Worm (Caenorhabditis elegans): ENCODE data around the gene Y26E6A.2.

Gene Y26E6A.2

DNA sequence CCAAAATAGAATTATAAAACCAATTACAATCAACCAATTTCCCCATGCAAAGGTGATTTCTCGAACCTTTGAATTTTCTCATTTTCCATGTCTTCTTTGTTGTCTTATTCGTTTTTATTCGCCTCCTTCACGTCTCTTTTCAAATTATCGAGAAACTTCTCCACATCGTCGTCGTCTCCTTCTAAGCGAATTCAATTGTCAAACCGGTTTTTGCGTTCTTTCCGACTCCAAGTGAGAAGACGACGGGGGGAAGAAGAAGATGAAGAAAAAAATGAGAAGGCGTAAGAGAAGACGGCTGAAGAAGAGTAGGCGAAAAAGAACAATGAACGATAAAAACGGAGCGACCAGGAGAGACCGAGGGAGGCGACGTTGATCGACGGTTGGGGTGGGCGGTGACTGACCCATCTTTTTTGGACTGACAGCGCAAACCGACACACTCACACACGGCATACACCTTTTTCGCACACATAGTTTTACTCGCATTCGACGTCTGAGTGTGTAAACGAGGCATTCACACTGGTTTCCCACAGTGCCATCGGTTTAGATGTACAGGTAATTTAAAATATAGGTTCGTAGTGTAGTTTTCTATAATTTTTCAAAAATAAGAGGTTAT lies 6.3 kb upstream of the Y26E6A.2 start:
- TF ChIP-seq ctbp-1 (GFP tag; IDR thresholded peaks at IDR 0.05) (0 out of 2 replicates have a peak, but pooled peaks have one; percentile 44), set-16 (GFP tag; IDR thresholded peaks at IDR 0.05) (peak; percentile 47), T20F7.1 (GFP tag; optimal IDR thresholded peaks at IDR 0.05) (no peak), mes-2 (tag; optimal IDR thresholded peaks at IDR 0.05; ENCODE audit: poor library complexity, severe bottlenecking) (no peak), hlh-11 (tag; optimal IDR thresholded peaks at IDR 0.05) (peak; percentile 77), nhr-237 (tag; optimal IDR thresholded peaks at IDR 0.05) (no peak), F37D6.2 (tag; optimal IDR thresholded peaks at IDR 0.05) (no peak), lin-39 (tag; optimal IDR thresholded peaks at IDR 0.05) (no peak), ceh-32 (tag; optimal IDR thresholded peaks at IDR 0.05; ENCODE audit: poor library complexity) (no peak), ceh-62 (tag; optimal IDR thresholded peaks at IDR 0.05) (no peak), nhr-11 (tag; optimal IDR thresholded peaks at IDR 0.05) (no peak), jun-1 (tag; optimal IDR thresholded peaks at IDR 0.05) (no peak), unc-39 (tag; optimal IDR thresholded peaks at IDR 0.05) (no peak), T26A8.4 (GFP tag; IDR thresholded peaks at IDR 0.05) (peak; percentile 51; the same call in 1 of the 2 replicates), nhr-77 (tag; optimal IDR thresholded peaks at IDR 0.05) (no peak), dve-1 (tag; optimal IDR thresholded peaks at IDR 0.05; ENCODE audit: insufficient read depth) (peak; percentile 37), ces-1 (GFP tag; optimal IDR thresholded peaks at IDR 0.05) (peak; percentile 11), tra-1 (GFP tag; IDR thresholded peaks at IDR 0.05) (no peak), hif-1 (tag; optimal IDR thresholded peaks at IDR 0.05) (peak in 1 of 2 experiments; percentile 8), F10B5.3 (tag; optimal IDR thresholded peaks at IDR 0.05) (no peak), zip-2 (tag; optimal IDR thresholded peaks at IDR 0.05) (no peak), R02D3.7 (tag; optimal IDR thresholded peaks at IDR 0.05) (no peak), ceh-82 (tag; optimal IDR thresholded peaks at IDR 0.05) (no peak), fos-1 (tag; optimal IDR thresholded peaks at IDR 0.05) (no peak), unc-130 (GFP tag; optimal IDR thresholded peaks at IDR 0.05) (no peak), rbr-2 (tag; optimal IDR thresholded peaks at IDR 0.05) (peak; percentile 57), hlh-30 (tag; optimal IDR thresholded peaks at IDR 0.05; ENCODE audit: insufficient read depth) (peak; percentile 35), nhr-10 (tag; optimal IDR thresholded peaks at IDR 0.05) (peak; percentile 9), madf-9 (GFP tag; conservative IDR thresholded peaks at IDR 0.05) (no peak), spr-1 (tag; optimal IDR thresholded peaks at IDR 0.05) (no peak), mep-1 (tag; optimal IDR thresholded peaks at IDR 0.05) (peak; percentile 74), mxl-3 (GFP tag; optimal IDR thresholded peaks at IDR 0.05) (peak; percentile 57), snpc-4 (tag; optimal IDR thresholded peaks at IDR 0.05) (no peak), tag-97 (GFP tag; IDR thresholded peaks at IDR 0.05) (no peak), F26F4.8 (GFP tag; conservative IDR thresholded peaks at IDR 0.05) (no peak), D1046.2 (GFP tag; IDR thresholded peaks at IDR 0.05) (no peak), daf-8 (GFP tag; IDR thresholded peaks at IDR 0.05) (no peak), pha-4 (GFP tag; IDR thresholded peaks at IDR 0.05) (no peak), pha-4 (tag; optimal IDR thresholded peaks at IDR 0.05) (no peak), daf-12 (tag; optimal IDR thresholded peaks at IDR 0.05) (no peak), cey-2 (tag; optimal IDR thresholded peaks at IDR 0.05; ENCODE audit: borderline replicate concordance, insufficient read depth) (no peak), arid-1 (GFP tag; conservative IDR thresholded peaks at IDR 0.05) (no peak), ZK546.5 (tag; optimal IDR thresholded peaks at IDR 0.05) (no peak), gei-8 (GFP tag; optimal IDR thresholded peaks at IDR 0.05) (peak; percentile 10), nhr-42 (GFP tag; IDR thresholded peaks at IDR 0.05) (no peak), egl-43 (GFP tag; IDR thresholded peaks at IDR 0.05) (no peak), fkh-10 (GFP tag; optimal IDR thresholded peaks at IDR 0.05) (peak; percentile 32), skn-1 (tag; optimal IDR thresholded peaks at IDR 0.05) (no peak), snpc-1.2 (GFP tag; IDR thresholded peaks at IDR 0.05) (no peak), nhr-25 (tag; optimal IDR thresholded peaks at IDR 0.05; ENCODE audit: borderline replicate concordance, insufficient read depth) (peak; percentile 68), ceh-28 (tag; optimal IDR thresholded peaks at IDR 0.05) (no peak)
